Worm (Caenorhabditis elegans): ENCODE measurements around the gene srx-128.

ce11 chrV:13787948-13788681 is 49.2 kb upstream of the srx-128 start:
- TF ChIP-seq unc-39 (tag; optimal IDR thresholded peaks at IDR 0.05) (no peak), lin-13 (tag; optimal IDR thresholded peaks at IDR 0.05) (no peak), elt-1 (tag; optimal IDR thresholded peaks at IDR 0.05; ENCODE audit: borderline replicate concordance, insufficient read depth) (no peak), ztf-11 (tag; optimal IDR thresholded peaks at IDR 0.05) (no peak), sem-2 (GFP tag; optimal IDR thresholded peaks at IDR 0.05) (no peak), unc-62 (GFP tag; optimal IDR thresholded peaks at IDR 0.05) (no peak), hlh-1 (tag; optimal IDR thresholded peaks at IDR 0.05) (no peak), blmp-1 (tag; optimal IDR thresholded peaks at IDR 0.05) (no peak)
